Worm (Caenorhabditis elegans) whole organism, early embryonic: ENCODE results near the gene C18D11.9.

ENCODE experiments used
- B0310.2 ChIP-seq: sonication (generic microtip); optimal IDR thresholded peaks from 2 replicates; lab custom pipeline; 2016; ENCODE audit warnings: mild to moderate bottlenecking, missing genetic modification characterization, missing compliant biosample characterization
- F13C5.2 ChIP-seq: sonication (generic microtip); optimal IDR thresholded peaks from 2 replicates; lab custom pipeline; 2017; ENCODE audit warnings: mild to moderate bottlenecking, missing genetic modification characterization, inconsistent platforms, missing compliant biosample characterization
- aly-1 ChIP-seq: sonication (generic microtip); optimal IDR thresholded peaks from 2 replicates; lab custom pipeline; 2016; ENCODE audit warnings: missing genetic modification characterization, missing compliant biosample characterization
- ama-1 ChIP-seq: fragments of 150-350 bp; optimal IDR thresholded peaks from 2 replicates; lab custom pipeline; 2014
- ceh-13 ChIP-seq: fragments of 200-800 bp; sonication (Bioruptor generic); optimal IDR thresholded peaks from 2 replicates; lab custom pipeline; 2018; ENCODE audit warnings: mild to moderate bottlenecking, missing genetic modification characterization, missing compliant biosample characterization
- ceh-36 ChIP-seq: sonication (generic microtip); optimal IDR thresholded peaks from 2 replicates; lab custom pipeline; 2016; ENCODE audit warnings: missing genetic modification characterization, inconsistent platforms, missing compliant biosample characterization
- ets-7 ChIP-seq: sonication (generic microtip); optimal IDR thresholded peaks from 2 replicates; lab custom pipeline; 2016; ENCODE audit warnings: missing genotype, missing genetic modification characterization, missing compliant biosample characterization
- flt-1 ChIP-seq: fragments of 200-800 bp; sonication (Bioruptor generic); IDR thresholded peaks from 2 replicates; pipeline ENCODE4 v1.3.6; 2022; ENCODE audit warnings: missing genetic modification characterization, missing compliant biosample characterization
- hmbx-1 ChIP-seq: sonication (generic microtip); optimal IDR thresholded peaks from 2 replicates; lab custom pipeline; 2016; ENCODE audit warnings: mild to moderate bottlenecking, missing genetic modification characterization, missing compliant biosample characterization
- hmg-4 ChIP-seq: fragments of 200-800 bp; sonication (Bioruptor generic); optimal IDR thresholded peaks from 2 replicates; lab custom pipeline; 2018; ENCODE audit warnings: mild to moderate bottlenecking, missing genetic modification characterization, missing compliant biosample characterization
- hnd-1 ChIP-seq: sonication (generic microtip); optimal IDR thresholded peaks from 2 replicates; lab custom pipeline; 2016; ENCODE audit warnings: missing genetic modification characterization, missing compliant biosample characterization
- pes-1 ChIP-seq: fragments of 200-800 bp; sonication (Bioruptor generic); IDR thresholded peaks from 2 replicates; pipeline ENCODE4 v1.3.6; 2022; ENCODE audit warnings: missing genetic modification reagents, missing genetic modification characterization, missing compliant biosample characterization
- scrt-1 ChIP-seq: fragments of 200-800 bp; sonication (Bioruptor generic); IDR thresholded peaks from 2 replicates; pipeline ENCODE4 v1.3.6; 2022; ENCODE audit warnings: missing genetic modification characterization, missing compliant biosample characterization
- sea-1 ChIP-seq: fragments of 200-800 bp; sonication (Bioruptor generic); conservative IDR thresholded peaks from 2 replicates; pipeline ENCODE4 v1.3.6; 2022; ENCODE audit warnings: missing genetic modification characterization, missing compliant biosample characterization
- tbx-11 ChIP-seq: fragments of 200-800 bp; sonication (Bioruptor generic); IDR thresholded peaks from 2 replicates; pipeline ENCODE4 v1.3.6; 2022; ENCODE audit warnings: missing genetic modification characterization, missing compliant biosample characterization
- tbx-37 ChIP-seq: fragments of 200-800 bp; sonication (Bioruptor generic); conservative IDR thresholded peaks from 2 replicates; pipeline ENCODE4 v1.3.6; 2022; ENCODE audit warnings: missing genetic modification reagents, missing genetic modification characterization, missing compliant biosample characterization
- tra-4 ChIP-seq: sonication (generic microtip); optimal IDR thresholded peaks from 2 replicates; lab custom pipeline; 2017; ENCODE audit warnings: missing genetic modification characterization, missing compliant biosample characterization

The C18D11.9 gene

DNA sequence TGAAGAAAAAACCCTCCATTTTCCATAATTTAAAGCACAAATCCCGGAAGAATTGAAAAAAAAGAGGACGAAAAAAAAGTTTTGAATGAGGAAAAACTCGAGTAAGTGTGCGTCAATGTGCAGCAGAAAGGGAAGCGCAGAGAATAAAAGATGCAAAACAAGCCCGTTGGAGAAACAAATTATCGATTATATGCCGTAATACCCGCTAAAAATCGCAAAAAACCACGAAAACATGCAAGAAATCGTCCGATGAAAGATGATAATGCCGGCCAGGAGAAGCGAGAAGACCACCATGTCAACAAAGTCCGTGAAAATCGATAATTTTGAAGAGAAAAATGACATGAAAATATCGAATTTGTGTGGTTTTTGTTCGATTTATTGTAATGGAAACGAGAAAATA, 38.1 kb downstream of the C18D11.9 start:
- TF ChIP-seq hmbx-1 (tag; lab: Kevin White, UChicago), result no peak
- no peak for TF ChIP-seq tbx-37
- no peak for TF ChIP-seq aly-1 (tag; lab: Kevin White, UChicago)
- no peak for TF ChIP-seq hmg-4 (GFP tag; lab: Kevin White, UChicago)
- TF ChIP-seq B0310.2 (tag; lab: Kevin White, UChicago), result no peak
- TF ChIP-seq ceh-13 (GFP tag; lab: Kevin White, UChicago), result no peak
- TF ChIP-seq pes-1 (GFP tag; lab: Robert Waterston, UW), result no peak
- no peak for TF ChIP-seq hnd-1 (tag; lab: Kevin White, UChicago)
- TF ChIP-seq ama-1 (lab: Kevin White, UChicago), result no peak
- TF ChIP-seq scrt-1 (GFP tag; lab: Robert Waterston, UW), result no peak

DNA sequence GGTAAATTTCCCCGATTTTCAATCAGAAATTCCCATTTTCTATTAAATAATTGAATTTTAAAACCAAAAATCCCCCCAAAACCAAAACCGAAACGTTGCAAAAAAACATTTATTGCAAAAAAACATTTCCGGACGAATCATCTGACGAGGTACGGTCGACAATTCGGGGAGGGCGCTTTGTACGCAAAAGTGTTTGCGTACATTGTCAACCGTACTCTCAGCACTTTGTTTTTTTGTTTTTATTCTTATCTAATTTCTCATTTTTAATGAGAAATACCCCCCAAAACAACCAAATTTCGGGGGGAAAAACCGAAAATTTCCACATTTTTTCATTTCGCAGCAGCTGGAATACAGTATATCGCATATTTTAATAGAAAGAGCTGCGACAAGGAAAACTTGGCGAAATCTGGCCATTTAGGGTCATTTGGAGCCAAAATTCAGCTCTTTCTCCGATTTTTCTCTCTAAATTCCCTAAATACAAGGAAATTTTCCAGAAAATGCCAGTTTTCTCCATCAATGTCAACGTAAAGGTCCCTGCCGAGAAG, 38.8 kb downstream of the C18D11.9 start, which contains the start of gene mif-1:
TSS of gene mif-1 (plus strand) at position 495 of the 545 bp plus-strand sequence.
- 0 out of 2 replicates have a peak, but pooled peaks have one; percentile 8 for TF ChIP-seq tbx-37
- no peak for TF ChIP-seq aly-1 (tag; lab: Kevin White, UChicago)

DNA sequence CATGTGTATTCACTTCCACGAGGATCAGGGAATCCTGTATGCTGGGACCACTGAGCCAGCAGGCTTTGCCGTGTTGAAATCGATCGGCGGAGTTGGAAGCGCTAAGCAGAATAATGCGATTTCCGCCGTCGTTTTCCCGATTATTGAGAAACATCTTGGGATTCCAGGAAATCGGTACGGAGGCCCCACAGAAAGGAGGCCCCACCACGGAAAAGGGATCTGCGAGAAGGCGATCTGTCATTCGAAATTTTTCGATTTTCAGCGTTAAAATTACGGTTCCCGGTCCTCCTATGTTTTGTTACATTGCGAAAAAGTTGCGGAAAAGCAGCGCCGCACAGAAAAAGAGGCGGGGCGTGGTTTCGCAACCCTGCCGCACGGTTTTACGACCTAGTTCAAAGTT, 39.4 kb downstream of the C18D11.9 start:
- TF ChIP-seq flt-1 (GFP tag; lab: Robert Waterston, UW), result peak; percentile 33; the same call in 1 of the 2 replicates
- TF ChIP-seq pes-1 (GFP tag; lab: Robert Waterston, UW), result peak; percentile 70
- TF ChIP-seq B0310.2 (tag; lab: Kevin White, UChicago), result no peak
- no peak for TF ChIP-seq F13C5.2
- no peak for TF ChIP-seq ceh-36
- 0 out of 2 replicates have a peak, but pooled peaks have one; percentile 30 for TF ChIP-seq tbx-11 (GFP tag; lab: Robert Waterston, UW)
- TF ChIP-seq hmbx-1 (tag; lab: Kevin White, UChicago), result no peak
- 0 out of 2 replicates have a peak, but pooled peaks have one; percentile 60 for TF ChIP-seq sea-1 (GFP tag; lab: Robert Waterston, UW)
- TF ChIP-seq ets-7 (tag; lab: Kevin White, UChicago), result peak; percentile 25

DNA sequence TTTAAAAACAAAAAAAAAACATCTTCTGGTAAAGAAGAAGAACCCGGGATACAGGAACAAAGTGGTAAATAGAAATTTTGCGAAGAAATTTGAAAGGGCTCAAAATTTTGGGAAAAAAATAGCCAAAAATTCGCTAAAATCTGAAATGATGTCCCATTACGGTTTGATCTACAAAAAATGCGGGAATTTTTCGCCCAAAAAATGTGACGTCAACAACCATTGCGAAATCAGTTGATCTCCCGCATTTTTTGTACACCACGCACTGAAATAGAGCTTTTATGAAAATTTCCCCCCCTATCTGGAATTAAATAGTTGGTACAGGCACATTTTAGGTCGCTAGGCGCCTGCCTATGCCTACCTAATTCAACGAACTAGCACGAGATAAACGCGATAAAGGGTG, 40.7 kb downstream of the C18D11.9 start:
- TF ChIP-seq aly-1 (tag; lab: Kevin White, UChicago), result no peak
- TF ChIP-seq ama-1 (lab: Kevin White, UChicago), result no peak
- no peak for TF ChIP-seq pes-1 (GFP tag; lab: Robert Waterston, UW)
- TF ChIP-seq tra-4, result no peak
- no peak for TF ChIP-seq ceh-13 (GFP tag; lab: Kevin White, UChicago)
- no peak for TF ChIP-seq hmbx-1 (tag; lab: Kevin White, UChicago)
- TF ChIP-seq F13C5.2, result no peak
- TF ChIP-seq tbx-37, result no peak
- TF ChIP-seq hnd-1 (tag; lab: Kevin White, UChicago), result no peak
- no peak for TF ChIP-seq sea-1 (GFP tag; lab: Robert Waterston, UW)
- TF ChIP-seq hmg-4 (GFP tag; lab: Kevin White, UChicago), result no peak
- no peak for TF ChIP-seq ceh-36

DNA sequence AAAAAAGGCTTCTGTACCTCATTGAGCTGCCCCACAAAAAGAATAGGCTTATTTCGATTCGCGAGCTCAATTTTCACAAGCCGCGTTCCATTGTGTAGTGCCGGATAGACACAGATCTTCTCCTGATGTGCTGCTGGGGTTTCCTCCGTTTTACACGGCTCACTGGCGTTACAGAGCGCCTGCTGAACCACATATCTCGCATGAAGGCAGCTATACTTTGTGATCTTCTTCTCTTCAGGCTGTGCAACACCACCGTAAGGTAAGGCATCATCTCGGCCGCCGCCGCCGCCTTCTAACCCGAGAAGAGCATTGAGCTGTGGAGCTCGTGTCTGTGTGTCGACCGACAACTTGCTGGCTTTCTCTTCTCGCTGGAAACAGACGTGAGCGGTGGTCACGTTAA, 44.6 kb downstream of the C18D11.9 start:
- TF ChIP-seq sea-1 (GFP tag; lab: Robert Waterston, UW) (no peak), B0310.2 (tag; lab: Kevin White, UChicago) (no peak)

DNA sequence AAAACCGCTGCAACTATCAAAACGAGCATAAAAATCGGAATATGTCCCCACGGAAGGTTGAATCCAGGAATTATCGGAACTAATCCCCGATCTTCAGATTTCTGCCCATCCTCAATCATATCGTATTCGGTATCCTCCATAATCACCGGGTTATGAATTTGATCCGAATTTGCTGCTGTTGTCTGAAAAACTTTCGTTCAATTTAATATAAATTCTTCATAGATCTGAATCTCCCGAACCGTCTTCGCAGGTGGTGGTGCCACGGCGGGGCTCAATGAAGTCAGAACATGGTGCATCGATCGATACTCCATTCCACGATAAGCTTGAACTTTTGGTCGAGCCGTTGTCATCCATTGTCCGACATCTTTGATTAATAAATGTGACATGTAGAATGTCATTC, 47.9 kb downstream of the C18D11.9 start:
- TF ChIP-seq tbx-11 (GFP tag; lab: Robert Waterston, UW), result no peak
- TF ChIP-seq flt-1 (GFP tag; lab: Robert Waterston, UW), result no peak
- TF ChIP-seq hnd-1 (tag; lab: Kevin White, UChicago), result no peak
- TF ChIP-seq scrt-1 (GFP tag; lab: Robert Waterston, UW), result no peak
- no peak for TF ChIP-seq ets-7 (tag; lab: Kevin White, UChicago)
- TF ChIP-seq sea-1 (GFP tag; lab: Robert Waterston, UW), result no peak
